Fruit fly (Drosophila melanogaster) whole organism, prepupa: Measurements from ENCODE around the gene CG9953.

Experiments
- Blimp-1 ChIP-seq: fragments of 200-800 bp; sonication (Bioruptor generic); optimal IDR thresholded peaks from 3 replicates; lab custom pipeline; 2017; ENCODE audit warnings: missing biosample characterization, missing genetic modification characterization, mild to moderate bottlenecking, moderate library complexity, missing genetic modification reagents
- CG10669 ChIP-seq: fragments of 200-800 bp; sonication (Bioruptor generic); optimal IDR thresholded peaks from 3 replicates; lab custom pipeline; 2018; ENCODE audit warnings: missing biosample characterization, mild to moderate bottlenecking, missing genetic modification characterization, moderate library complexity
- CG11762 ChIP-seq: fragments of 200-800 bp; sonication (Bioruptor generic); optimal IDR thresholded peaks from 3 replicates; lab custom pipeline; 2016; ENCODE audit warnings: missing biosample characterization, missing genetic modification characterization; ENCODE audit not compliant: insufficient read depth
- CG11902 ChIP-seq: fragments of 200-800 bp; sonication (Bioruptor generic); optimal IDR thresholded peaks from 3 replicates; lab custom pipeline; 2016; ENCODE audit warnings: missing biosample characterization, missing genetic modification characterization
- CG15336 ChIP-seq: fragments of 200-800 bp; sonication (Bioruptor generic); IDR thresholded peaks from 2 replicates; pipeline ENCODE4 v1.3.6; 2022; ENCODE audit warnings: missing biosample characterization, missing genetic modification characterization
- CG3032 ChIP-seq: fragments of 200-800 bp; optimal IDR thresholded peaks from 2 replicates; lab custom pipeline; 2019; ENCODE audit warnings: missing biosample characterization, mild to moderate bottlenecking, missing genetic modification characterization, moderate library complexity
- CG32006 ChIP-seq: fragments of 200-800 bp; sonication (Bioruptor generic); optimal IDR thresholded peaks from 3 replicates; lab custom pipeline; 2017; ENCODE audit warnings: missing biosample characterization, mild to moderate bottlenecking, missing genetic modification characterization
- CG34406 ChIP-seq: fragments of 200-800 bp; sonication (Bioruptor generic); optimal IDR thresholded peaks from 3 replicates; lab custom pipeline; 2016; ENCODE audit warnings: missing biosample characterization, missing genetic modification characterization
- CG3919 ChIP-seq: fragments of 200-800 bp; sonication (Bioruptor generic); optimal IDR thresholded peaks from 3 replicates; lab custom pipeline; 2016; ENCODE audit warnings: missing biosample characterization, missing genetic modification characterization
- CG4318 ChIP-seq: fragments of 200-800 bp; sonication (Bioruptor generic); optimal IDR thresholded peaks from 3 replicates; lab custom pipeline; 2017; ENCODE audit warnings: missing biosample characterization, mild to moderate bottlenecking, missing genetic modification characterization
- CG6276 ChIP-seq: fragments of 200-800 bp; sonication (Bioruptor generic); optimal IDR thresholded peaks from 2 replicates; lab custom pipeline; 2017; ENCODE audit warnings: missing biosample characterization, mild to moderate bottlenecking, missing genetic modification characterization
- CG6792 ChIP-seq: fragments of 200-800 bp; sonication (Bioruptor generic); optimal IDR thresholded peaks from 3 replicates; lab custom pipeline; 2016; ENCODE audit warnings: missing biosample characterization, missing genetic modification characterization
- CG6808 ChIP-seq: fragments of 200-800 bp; sonication (Bioruptor generic); optimal IDR thresholded peaks from 3 replicates; lab custom pipeline; 2017; ENCODE audit warnings: missing biosample characterization, missing genetic modification characterization, mild to moderate bottlenecking, moderate library complexity, missing genetic modification reagents
- CG7368 ChIP-seq: fragments of 200-800 bp; sonication (Bioruptor generic); optimal IDR thresholded peaks from 3 replicates; lab custom pipeline; 2016; ENCODE audit warnings: missing biosample characterization, missing genetic modification characterization
- CG8119 ChIP-seq: fragments of 200-800 bp; sonication (Bioruptor generic); IDR thresholded peaks from 3 replicates; pipeline ENCODE4 v1.3.6; 2022; ENCODE audit warnings: missing biosample characterization, missing genetic modification characterization
- CG8319 ChIP-seq: fragments of 200-800 bp; sonication (Bioruptor generic); optimal IDR thresholded peaks from 3 replicates; lab custom pipeline; 2016; ENCODE audit warnings: missing biosample characterization, missing genetic modification characterization
- CG8632 ChIP-seq: fragments of 200-800 bp; sonication (Bioruptor generic); optimal IDR thresholded peaks from 3 replicates; lab custom pipeline; 2016; ENCODE audit warnings: missing biosample characterization, missing genetic modification characterization
- CG9139 ChIP-seq: fragments of 200-800 bp; sonication (Bioruptor generic); optimal IDR thresholded peaks from 3 replicates; lab custom pipeline; 2017; ENCODE audit warnings: missing biosample characterization, mild to moderate bottlenecking, missing genetic modification characterization
- Eip75B ChIP-seq: fragments of 200-800 bp; sonication (Bioruptor generic); optimal IDR thresholded peaks from 3 replicates; lab custom pipeline; 2016; ENCODE audit warnings: missing biosample characterization, missing genetic modification characterization
- Eip78C ChIP-seq: fragments of 200-800 bp; sonication (Bioruptor generic); peaks from one replicate; lab custom pipeline; 2016; ENCODE audit warnings: missing biosample characterization, missing genetic modification characterization
- Eip93F ChIP-seq: fragments of 200-800 bp; sonication (Bioruptor generic); optimal IDR thresholded peaks from 2 replicates; lab custom pipeline; 2016; ENCODE audit warnings: missing biosample characterization, mild to moderate bottlenecking, missing genetic modification characterization
- Ets96B ChIP-seq: fragments of 200-800 bp; optimal IDR thresholded peaks from 2 replicates; lab custom pipeline; 2019; ENCODE audit warnings: missing biosample characterization, mild to moderate bottlenecking, missing genetic modification characterization, moderate library complexity
- Gug ChIP-seq: fragments of 200-800 bp; sonication (Bioruptor generic); IDR thresholded peaks from 2 replicates; pipeline ENCODE4 v1.3.6; 2022; ENCODE audit warnings: missing biosample characterization, missing genetic modification characterization
- Hr38 ChIP-seq: sonication (Bioruptor generic); optimal IDR thresholded peaks from 2 replicates; lab custom pipeline; 2016; ENCODE audit warnings: missing biosample characterization, missing genetic modification characterization
- Hr39 ChIP-seq: fragments of 200-800 bp; sonication (Bioruptor generic); optimal IDR thresholded peaks from 2 replicates; lab custom pipeline; 2016; ENCODE audit warnings: missing biosample characterization, missing genetic modification characterization
- Lpt ChIP-seq: fragments of 200-800 bp; sonication (Bioruptor generic); optimal IDR thresholded peaks from 3 replicates; lab custom pipeline; 2016; ENCODE audit warnings: missing biosample characterization, missing genetic modification characterization
- Met ChIP-seq: fragments of 200-800 bp; sonication (Bioruptor generic); optimal IDR thresholded peaks from 3 replicates; lab custom pipeline; 2016; ENCODE audit warnings: missing biosample characterization, missing genetic modification characterization
- OdsH ChIP-seq: fragments of 200-800 bp; sonication (Bioruptor generic); optimal IDR thresholded peaks from 3 replicates; lab custom pipeline; 2016; ENCODE audit warnings: missing biosample characterization, missing genetic modification characterization
- Smox ChIP-seq: fragments of 200-800 bp; sonication (Bioruptor generic); optimal IDR thresholded peaks from 3 replicates; lab custom pipeline; 2016; ENCODE audit warnings: missing biosample characterization, missing genetic modification characterization
- Sox15 ChIP-seq: fragments of 200-800 bp; sonication (Bioruptor generic); optimal IDR thresholded peaks from 3 replicates; lab custom pipeline; 2016; ENCODE audit warnings: missing biosample characterization, missing genetic modification characterization
- achi ChIP-seq: fragments of 200-800 bp; sonication (Bioruptor generic); optimal IDR thresholded peaks from 3 replicates; lab custom pipeline; 2016; ENCODE audit warnings: missing biosample characterization, missing genetic modification characterization
- acj6 ChIP-seq: fragments of 200-800 bp; sonication (Bioruptor generic); optimal IDR thresholded peaks from 3 replicates; lab custom pipeline; 2016; ENCODE audit warnings: missing biosample characterization, missing genetic modification characterization
- cyc ChIP-seq: fragments of 200-800 bp; sonication (Bioruptor generic); optimal IDR thresholded peaks from 3 replicates; lab custom pipeline; 2016; ENCODE audit warnings: missing biosample characterization, missing genetic modification characterization
- dac ChIP-seq: fragments of 200-800 bp; sonication (Bioruptor generic); optimal IDR thresholded peaks from 2 replicates; lab custom pipeline; 2017; ENCODE audit warnings: missing biosample characterization, mild to moderate bottlenecking, missing genetic modification characterization
- esn ChIP-seq: fragments of 200-800 bp; sonication (Bioruptor generic); optimal IDR thresholded peaks from 2 replicates; lab custom pipeline; 2016; ENCODE audit warnings: missing biosample characterization, mild to moderate bottlenecking, missing genetic modification characterization, moderate library complexity
- fd85E ChIP-seq: fragments of 200-800 bp; sonication (Bioruptor generic); optimal IDR thresholded peaks from 3 replicates; lab custom pipeline; 2016; ENCODE audit warnings: missing biosample characterization, missing genetic modification characterization
- fkh ChIP-seq: fragments of 200-800 bp; sonication (Bioruptor generic); optimal IDR thresholded peaks from 3 replicates; lab custom pipeline; 2017; ENCODE audit warnings: missing biosample characterization, mild to moderate bottlenecking, missing genetic modification characterization, moderate library complexity
- pdm3 ChIP-seq: fragments of 200-800 bp; sonication (Bioruptor generic); optimal IDR thresholded peaks from 3 replicates; lab custom pipeline; 2016; ENCODE audit warnings: missing biosample characterization, missing genetic modification characterization
- salr ChIP-seq, 2 experiments: fragments of 200-800 bp; sonication (Bioruptor generic); optimal IDR thresholded peaks; 3 replicates each; lab custom pipeline; 2016 to 2018; ENCODE audit warnings: missing biosample characterization in 2 of 2, missing genetic modification characterization in 2 of 2, mild to moderate bottlenecking in 1 of 2
- spab ChIP-seq: fragments of 200-800 bp; sonication (Bioruptor generic); optimal IDR thresholded peaks from 2 replicates; lab custom pipeline; 2017; ENCODE audit warnings: missing biosample characterization, mild to moderate bottlenecking, missing genetic modification characterization, missing genetic modification reagents
- ss ChIP-seq, 2 experiments: fragments of 200-800 bp; sonication (Bioruptor generic); optimal IDR thresholded peaks; 2 replicates in 1 of 2; 3 replicates in 1 of 2; lab custom pipeline; 2017 to 2018; ENCODE audit warnings: mild to moderate bottlenecking in 2 of 2, missing biosample characterization in 2 of 2, missing genetic modification characterization in 2 of 2, moderate library complexity in 1 of 2
- svp ChIP-seq: fragments of 200-800 bp; sonication (Bioruptor generic); peaks from one replicate; lab custom pipeline; 2016; ENCODE audit warnings: missing biosample characterization, missing genetic modification characterization
- topi ChIP-seq: fragments of 200-800 bp; sonication (Bioruptor generic); optimal IDR thresholded peaks from 3 replicates; lab custom pipeline; 2016; ENCODE audit warnings: missing biosample characterization, missing genetic modification characterization
- vri ChIP-seq: fragments of 200-800 bp; sonication (Bioruptor generic); optimal IDR thresholded peaks from 3 replicates; lab custom pipeline; 2016; ENCODE audit warnings: missing biosample characterization, mild to moderate bottlenecking, missing genetic modification characterization

CG9953 gene

dm6 chr3L:7008351-7008750, 38.9 kb downstream of the CG9953 start (continued):
- peak; percentile 24 for TF ChIP-seq pdm3
- peak; percentile 39 for TF ChIP-seq Ets96B (tag; lab: Kevin White, UChicago)
- TF ChIP-seq Smox, result peak; percentile 11
- no peak for TF ChIP-seq Eip93F
- TF ChIP-seq acj6 (GFP tag; lab: Kevin White, UChicago), result peak; percentile 48
- no peak for TF ChIP-seq CG6792
- no peak for TF ChIP-seq fd85E (GFP tag; lab: Kevin White, UChicago)
- TF ChIP-seq CG11762 (GFP tag; lab: Kevin White, UChicago), result no peak
- peak; percentile 0 for TF ChIP-seq CG8319
- peak; percentile 6 for TF ChIP-seq CG4318 (GFP tag; lab: Kevin White, UChicago)
- peak; percentile 70 for TF ChIP-seq CG6808
- peak; percentile 52; the same call in 1 of the 2 replicates for TF ChIP-seq CG15336 (GFP tag; lab: Robert Waterston, UW)
- TF ChIP-seq esn, result peak; percentile 23
- peak; percentile 36 for TF ChIP-seq CG10669
- TF ChIP-seq Hr38 (GFP tag; lab: Kevin White, UChicago), result no peak
- TF ChIP-seq dac, result no peak
- TF ChIP-seq CG3032 (tag; lab: Kevin White, UChicago), result peak; percentile 69

dm6 chr3L:7009411-7009810, 40.0 kb downstream of the CG9953 start:
- TF ChIP-seq CG8632 (GFP tag; lab: Kevin White, UChicago) (peak; percentile 5), Hr38 (GFP tag; lab: Kevin White, UChicago) (no peak), Eip78C (GFP tag; lab: Kevin White, UChicago) (peak; percentile 71), Ets96B (tag; lab: Kevin White, UChicago) (peak; percentile 29), topi (GFP tag; lab: Kevin White, UChicago) (no peak), Eip75B (GFP tag; lab: Kevin White, UChicago) (no peak), Blimp-1 (GFP tag; lab: Kevin White, UChicago) (no peak), Met (GFP tag; lab: Kevin White, UChicago) (no peak), achi (GFP tag; lab: Kevin White, UChicago) (no peak), Smox (no peak), CG3032 (tag; lab: Kevin White, UChicago) (peak; percentile 42), Gug (GFP tag; lab: Robert Waterston, UW) (no peak), CG8319 (no peak), ss (GFP tag; optimal IDR thresholded peaks at IDR 0.05; lab: Kevin White, UChicago) (peak in 1 of 2 experiments; percentile 8), OdsH (GFP tag; lab: Kevin White, UChicago) (peak; percentile 2), vri (GFP tag; lab: Kevin White, UChicago) (no peak), CG9139 (GFP tag; lab: Kevin White, UChicago) (no peak), svp (GFP tag; lab: Kevin White, UChicago) (peak; percentile 57), fkh (GFP tag; lab: Kevin White, UChicago) (no peak), CG34406 (GFP tag; lab: Kevin White, UChicago) (no peak), CG11902 (GFP tag; lab: Kevin White, UChicago) (no peak), Sox15 (GFP tag; lab: Kevin White, UChicago) (no peak), cyc (GFP tag; lab: Kevin White, UChicago) (no peak), CG7368 (GFP tag; lab: Kevin White, UChicago) (no peak), Eip93F (no peak), CG8119 (GFP tag; lab: Robert Waterston, UW) (no peak), CG32006 (peak; percentile 40), CG10669 (no peak), CG3919 (peak; percentile 17), salr (GFP tag; optimal IDR thresholded peaks at IDR 0.05; lab: Kevin White, UChicago) (peak in 1 of 2 experiments; percentile 6), CG6808 (peak; percentile 16), Hr39 (GFP tag; lab: Kevin White, UChicago) (no peak), Lpt (GFP tag; lab: Kevin White, UChicago) (no peak), esn (no peak), spab (GFP tag; lab: Kevin White, UChicago) (peak; percentile 2), CG6276 (peak; percentile 31)
